Fruit fly (Drosophila melanogaster) whole organism, embryonic: ENCODE results near the gene CG13069.

Experiments
- Asciz ChIP-seq: fragments of 200-800 bp; sonication (Bioruptor generic); optimal IDR thresholded peaks from 2 replicates; lab custom pipeline; 2017; ENCODE audit warnings: missing biosample characterization, mild to moderate bottlenecking, missing genetic modification characterization, missing genetic modification reagents
- B-H2 ChIP-seq: fragments of 200-800 bp; sonication (Bioruptor generic); optimal IDR thresholded peaks from 2 replicates; lab custom pipeline; 2018; ENCODE audit warnings: missing biosample characterization, mild to moderate bottlenecking, missing genetic modification characterization
- CG11456 ChIP-seq: fragments of 200-800 bp; sonication (Bioruptor generic); IDR thresholded peaks from 3 replicates; pipeline ENCODE4 v1.3.6; 2022; ENCODE audit warnings: missing biosample characterization, missing genetic modification characterization
- CG14965 ChIP-seq: fragments of 200-800 bp; sonication (Bioruptor generic); optimal IDR thresholded peaks from 2 replicates; lab custom pipeline; 2016; ENCODE audit warnings: missing biosample characterization, missing genetic modification characterization, borderline replicate concordance
- CG15269 ChIP-seq: fragments of 200-800 bp; sonication (Bioruptor generic); optimal IDR thresholded peaks from 2 replicates; lab custom pipeline; 2018; ENCODE audit warnings: missing biosample characterization, mild to moderate bottlenecking, missing genetic modification characterization, moderate library complexity
- CG15696 ChIP-seq: fragments of 200-800 bp; sonication (Bioruptor generic); optimal IDR thresholded peaks from 2 replicates; lab custom pipeline; 2019; ENCODE audit warnings: missing biosample characterization, mild to moderate bottlenecking, missing genetic modification characterization, moderate library complexity
- CG16779 ChIP-seq: fragments of 200-800 bp; sonication (Bioruptor generic); IDR thresholded peaks from 2 replicates; pipeline ENCODE4 v1.3.6; 2022; ENCODE audit warnings: missing biosample characterization, missing genetic modification characterization
- CG2116 ChIP-seq: fragments of 200-800 bp; sonication (Bioruptor generic); optimal IDR thresholded peaks from 3 replicates; lab custom pipeline; 2018; ENCODE audit warnings: missing biosample characterization, mild to moderate bottlenecking, missing genetic modification characterization
- CG2712 ChIP-seq: fragments of 200-800 bp; optimal IDR thresholded peaks from 3 replicates; lab custom pipeline; 2019; ENCODE audit warnings: missing biosample characterization, mild to moderate bottlenecking, missing genetic modification characterization, moderate library complexity
- CG31365 ChIP-seq: fragments of 200-800 bp; sonication (Bioruptor generic); optimal IDR thresholded peaks from 2 replicates; lab custom pipeline; 2018; ENCODE audit warnings: missing biosample characterization, mild to moderate bottlenecking, missing genetic modification characterization
- CG32767 ChIP-seq: fragments of 200-800 bp; sonication (Bioruptor generic); IDR thresholded peaks from 2 replicates; pipeline ENCODE4 v1.3.6; 2022; ENCODE audit warnings: missing biosample characterization, missing genetic modification characterization
- CG4617 ChIP-seq: fragments of 200-800 bp; sonication (Bioruptor generic); optimal IDR thresholded peaks from 3 replicates; lab custom pipeline; 2016; ENCODE audit warnings: missing biosample characterization, missing genetic modification characterization, borderline replicate concordance
- CG4854 ChIP-seq: fragments of 200-800 bp; sonication (Bioruptor generic); optimal IDR thresholded peaks from 2 replicates; lab custom pipeline; 2016; ENCODE audit warnings: missing biosample characterization, missing genetic modification characterization, inconsistent platforms
- CG5180 ChIP-seq: fragments of 200-800 bp; sonication (Bioruptor generic); optimal IDR thresholded peaks from 3 replicates; lab custom pipeline; 2017; ENCODE audit warnings: missing biosample characterization, missing genetic modification characterization, mild to moderate bottlenecking, moderate library complexity, missing genetic modification reagents
- CG6175 ChIP-seq: fragments of 200-800 bp; sonication (Bioruptor generic); IDR thresholded peaks from 3 replicates; pipeline ENCODE4 v1.3.6; 2022; ENCODE audit warnings: missing biosample characterization, missing genetic modification characterization
- CG6683 ChIP-seq: fragments of 200-800 bp; sonication (Bioruptor generic); optimal IDR thresholded peaks from 2 replicates; lab custom pipeline; 2017; ENCODE audit warnings: missing biosample characterization, mild to moderate bottlenecking, missing genetic modification characterization, missing genetic modification reagents
- CG6765 ChIP-seq: fragments of 200-800 bp; sonication (Bioruptor generic); optimal IDR thresholded peaks from 3 replicates; lab custom pipeline; 2017; ENCODE audit warnings: missing biosample characterization, mild to moderate bottlenecking, missing genetic modification characterization
- CG6813 ChIP-seq: fragments of 200-800 bp; sonication (Bioruptor generic); optimal IDR thresholded peaks from 2 replicates; lab custom pipeline; 2017; ENCODE audit warnings: missing biosample characterization, missing genetic modification characterization, mild to moderate bottlenecking, moderate library complexity, missing genetic modification reagents
- CG9797 ChIP-seq: fragments of 200-800 bp; sonication (Bioruptor generic); optimal IDR thresholded peaks from 3 replicates; lab custom pipeline; 2018; ENCODE audit warnings: missing biosample characterization, mild to moderate bottlenecking, missing genetic modification characterization
- CG9817 ChIP-seq: fragments of 200-800 bp; sonication (Bioruptor generic); optimal IDR thresholded peaks from 2 replicates; lab custom pipeline; 2018; ENCODE audit warnings: missing biosample characterization, mild to moderate bottlenecking, missing genetic modification characterization, moderate library complexity
- CrebB ChIP-seq: fragments of 200-800 bp; sonication (Bioruptor generic); optimal IDR thresholded peaks from 3 replicates; lab custom pipeline; 2018; ENCODE audit warnings: missing biosample characterization, mild to moderate bottlenecking, missing genetic modification characterization
- Dfd ChIP-seq, 2 experiments: fragments of >200 bp; optimal IDR thresholded peaks; 2 replicates each; lab custom pipeline; 2017; ENCODE audit warnings: missing biosample characterization in 2 of 2, missing genetic modification characterization in 2 of 2
- E2f2 ChIP-seq: fragments of 200-800 bp; sonication (Bioruptor generic); IDR thresholded peaks from 2 replicates; pipeline ENCODE4 v1.3.6; 2022; ENCODE audit warnings: missing biosample characterization, missing genetic modification characterization
- HLH3B ChIP-seq: fragments of 200-800 bp; sonication (Bioruptor generic); IDR thresholded peaks from 2 replicates; pipeline ENCODE4 v1.3.6; 2022; ENCODE audit warnings: missing biosample characterization, missing genetic modification characterization
- Hand ChIP-seq: fragments of 200-800 bp; sonication (Bioruptor generic); optimal IDR thresholded peaks from 2 replicates; lab custom pipeline; 2017; ENCODE audit warnings: mild to moderate bottlenecking, missing biosample characterization, missing genetic modification reagents, missing genetic modification characterization
- Hr39 ChIP-seq: fragments of >200 bp; optimal IDR thresholded peaks from 2 replicates; lab custom pipeline; 2017
- Lim3 ChIP-seq: fragments of 200-800 bp; sonication (Bioruptor generic); IDR thresholded peaks from 2 replicates; pipeline ENCODE4 v1.3.6; 2022; ENCODE audit warnings: missing biosample characterization, missing genetic modification characterization
- Max ChIP-seq: fragments of 200-800 bp; sonication (Bioruptor generic); optimal IDR thresholded peaks from 2 replicates; lab custom pipeline; 2016; ENCODE audit warnings: missing biosample characterization, mild to moderate bottlenecking, missing genetic modification characterization
- Meics ChIP-seq: fragments of 200-800 bp; sonication (Bioruptor generic); optimal IDR thresholded peaks from 2 replicates; lab custom pipeline; 2017; ENCODE audit warnings: missing biosample characterization, mild to moderate bottlenecking, missing genetic modification characterization
- NFAT ChIP-seq: fragments of 200-800 bp; sonication (Bioruptor generic); IDR thresholded peaks from 2 replicates; pipeline ENCODE4 v1.3.6; 2022; ENCODE audit warnings: missing biosample characterization, missing genetic modification characterization
- NK7.1 ChIP-seq: fragments of 200-800 bp; sonication (Bioruptor generic); optimal IDR thresholded peaks from 3 replicates; lab custom pipeline; 2016; ENCODE audit warnings: missing biosample characterization, missing genetic modification characterization
- Neu2 ChIP-seq: fragments of 200-800 bp; sonication (Bioruptor generic); optimal IDR thresholded peaks from 3 replicates; lab custom pipeline; 2016; ENCODE audit warnings: missing biosample characterization, missing genetic modification characterization, borderline replicate concordance
- Rx ChIP-seq: fragments of 200-800 bp; sonication (Bioruptor generic); IDR thresholded peaks from 2 replicates; pipeline ENCODE4 v1.3.6; 2022; ENCODE audit warnings: missing biosample characterization, missing genetic modification characterization
- Side ChIP-seq: fragments of 200-800 bp; sonication (Bioruptor generic); optimal IDR thresholded peaks from 2 replicates; lab custom pipeline; 2016; ENCODE audit warnings: missing biosample characterization, missing genetic modification characterization
- caup ChIP-seq: fragments of 200-800 bp; sonication (Bioruptor generic); optimal IDR thresholded peaks from 3 replicates; lab custom pipeline; 2017; ENCODE audit warnings: missing biosample characterization, mild to moderate bottlenecking, missing genetic modification characterization, moderate library complexity; ENCODE audit not compliant: severe bottlenecking
- dm ChIP-seq: fragments of 200-800 bp; sonication (Bioruptor generic); optimal IDR thresholded peaks from 3 replicates; lab custom pipeline; 2016; ENCODE audit warnings: missing biosample characterization, missing genetic modification characterization
- emc ChIP-seq: fragments of 200-800 bp; sonication (Bioruptor generic); optimal IDR thresholded peaks from 2 replicates; lab custom pipeline; 2016; ENCODE audit warnings: missing biosample characterization, missing genetic modification characterization
- esg ChIP-seq: fragments of 200-800 bp; sonication (Bioruptor generic); conservative IDR thresholded peaks from 2 replicates; pipeline ENCODE4 v1.3.6; 2022; ENCODE audit warnings: missing biosample characterization, missing genetic modification characterization
- eyg ChIP-seq: fragments of 200-800 bp; sonication (Bioruptor generic); optimal IDR thresholded peaks from 3 replicates; lab custom pipeline; 2016; ENCODE audit warnings: missing biosample characterization, missing genetic modification characterization
- gcm2 ChIP-seq: fragments of 200-800 bp; sonication (Bioruptor generic); optimal IDR thresholded peaks from 2 replicates; lab custom pipeline; 2016; ENCODE audit warnings: missing biosample characterization, missing genetic modification characterization
- gsb-n ChIP-seq: fragments of 200-800 bp; sonication (Bioruptor generic); optimal IDR thresholded peaks from 3 replicates; lab custom pipeline; 2018; ENCODE audit warnings: missing biosample characterization, mild to moderate bottlenecking, missing genetic modification characterization
- her ChIP-seq: fragments of 200-800 bp; sonication (Bioruptor generic); optimal IDR thresholded peaks from 2 replicates; lab custom pipeline; 2016; ENCODE audit warnings: missing biosample characterization, missing genetic modification characterization
- hkb ChIP-seq, 2 experiments: fragments of 200-800 bp in 1 of 2; fragments of >200 bp in 1 of 2; sonication (Bioruptor generic) in 1 of 2; IDR thresholded peaks in 1 of 2; optimal IDR thresholded peaks in 1 of 2; 2 replicates each; pipeline versions ENCODE4 v1.3.6 to Lab custom; 2017 to 2022; ENCODE audit warnings: missing biosample characterization in 1 of 2, missing genetic modification characterization in 1 of 2
- lilli ChIP-seq: fragments of 200-800 bp; sonication (Bioruptor generic); optimal IDR thresholded peaks from 3 replicates; lab custom pipeline; 2016; ENCODE audit warnings: missing biosample characterization, missing genetic modification characterization
- sens-2 ChIP-seq: fragments of 200-800 bp; sonication (Bioruptor generic); IDR thresholded peaks from 2 replicates; pipeline ENCODE4 v1.3.6; 2022; ENCODE audit warnings: missing biosample characterization, missing genetic modification characterization
- so ChIP-seq: fragments of 200-800 bp; sonication (Bioruptor generic); IDR thresholded peaks from 3 replicates; pipeline ENCODE4 v1.3.6; 2022; ENCODE audit warnings: missing biosample characterization, missing genetic modification characterization
- tin ChIP-seq: fragments of 200-800 bp; sonication (Bioruptor generic); optimal IDR thresholded peaks from 3 replicates; lab custom pipeline; 2016; ENCODE audit warnings: missing biosample characterization, missing genetic modification characterization
- twi ChIP-seq: fragments of 200-800 bp; optimal IDR thresholded peaks from 2 replicates; lab custom pipeline; 2019; ENCODE audit warnings: missing biosample characterization, mild to moderate bottlenecking, missing genetic modification characterization, moderate library complexity
- vfl ChIP-seq: fragments of 200-800 bp; sonication (Bioruptor generic); optimal IDR thresholded peaks from 2 replicates; lab custom pipeline; 2016; ENCODE audit warnings: missing biosample characterization, missing genetic modification characterization
- vnd ChIP-seq: fragments of 200-800 bp; sonication (Bioruptor generic); IDR thresholded peaks from 3 replicates; pipeline ENCODE4 v1.3.6; 2022; ENCODE audit warnings: missing biosample characterization, missing genetic modification characterization; ENCODE audit not compliant: partially characterized antibody
- vvl ChIP-seq: fragments of 200-800 bp; sonication (Bioruptor generic); IDR thresholded peaks from 2 replicates; pipeline ENCODE4 v1.3.6; 2022; ENCODE audit warnings: missing biosample characterization, missing genetic modification characterization

CG13069 gene

dm6 chr3L:16286258-16286657, 21.1 kb downstream of the CG13069 start (continued):
- TF ChIP-seq vfl (GFP tag; lab: Kevin White, UChicago), result no peak
- no peak for TF ChIP-seq Neu2 (GFP tag; lab: Kevin White, UChicago)
- TF ChIP-seq CG2712, result no peak
- TF ChIP-seq emc (GFP tag; lab: Kevin White, UChicago), result no peak
- no peak for TF ChIP-seq CG32767 (GFP tag; lab: Robert Waterston, UW)
- no peak for TF ChIP-seq CG9817 (tag; lab: Kevin White, UChicago)
- TF ChIP-seq NFAT (GFP tag; lab: Robert Waterston, UW), result no peak
- no peak for TF ChIP-seq CG15696 (tag; lab: Kevin White, UChicago)
- no peak for TF ChIP-seq CG4854
- no peak for TF ChIP-seq CG6683 (GFP tag; lab: Kevin White, UChicago)
- TF ChIP-seq CG6765 (GFP tag; lab: Kevin White, UChicago), result no peak
- TF ChIP-seq sens-2 (GFP tag; lab: Robert Waterston, UW), result no peak
- TF ChIP-seq CrebB (tag; lab: Kevin White, UChicago), result no peak
- TF ChIP-seq Asciz (GFP tag; lab: Kevin White, UChicago), result no peak
- no peak for TF ChIP-seq Hr39 (lab: Kevin White, UChicago)
- no peak for TF ChIP-seq CG4617 (GFP tag; lab: Kevin White, UChicago)
- peak; percentile 34; the same call in 1 of the 2 replicates for TF ChIP-seq HLH3B (GFP tag; lab: Robert Waterston, UW)
- no peak for TF ChIP-seq CG5180 (GFP tag; lab: Kevin White, UChicago)
- TF ChIP-seq CG2116 (GFP tag; lab: Kevin White, UChicago), result no peak
- no peak for TF ChIP-seq hkb (optimal IDR thresholded peaks at IDR 0.05; lab: Kevin White, UChicago)
- 0 out of 2 replicates have a peak, but pooled peaks have one; percentile 22 for TF ChIP-seq hkb (GFP tag; IDR thresholded peaks at IDR 0.05; lab: Robert Waterston, UW)
- no peak for TF ChIP-seq Meics (GFP tag; lab: Kevin White, UChicago)
- no peak for TF ChIP-seq CG9797 (GFP tag; lab: Kevin White, UChicago)
- TF ChIP-seq vvl (GFP tag; lab: Robert Waterston, UW), result peak; percentile 62
- TF ChIP-seq esg (GFP tag; lab: Robert Waterston, UW), result peak; percentile 27; the same call in 1 of the 2 replicates
- TF ChIP-seq Rx (GFP tag; lab: Robert Waterston, UW), result no peak
- peak; percentile 64 for TF ChIP-seq CG15269
- TF ChIP-seq Lim3 (GFP tag; lab: Robert Waterston, UW), result no peak
- TF ChIP-seq CG31365 (tag; lab: Kevin White, UChicago), result no peak
- no peak for TF ChIP-seq Dfd (GFP tag; optimal IDR thresholded peaks at IDR 0.05; lab: Kevin White, UChicago)
- TF ChIP-seq so (GFP tag; lab: Robert Waterston, UW), result peak; percentile 45; the same call in 1 of the 3 replicates
- TF ChIP-seq Hand (GFP tag; lab: Kevin White, UChicago), result no peak
- no peak for TF ChIP-seq CG11456 (GFP tag; lab: Robert Waterston, UW)
- no peak for TF ChIP-seq Max
- TF ChIP-seq CG6175 (GFP tag; lab: Robert Waterston, UW), result no peak
- no peak for TF ChIP-seq B-H2 (GFP tag; lab: Kevin White, UChicago)
- TF ChIP-seq eyg (GFP tag; lab: Kevin White, UChicago), result no peak
- TF ChIP-seq caup (GFP tag; lab: Kevin White, UChicago), result no peak
- TF ChIP-seq lilli (GFP tag; lab: Kevin White, UChicago), result no peak
- no peak for TF ChIP-seq vnd (GFP tag; lab: Robert Waterston, UW)
- no peak for TF ChIP-seq CG6813
- no peak for TF ChIP-seq Side (GFP tag; lab: Kevin White, UChicago)
- no peak for TF ChIP-seq dm
- no peak for TF ChIP-seq tin (GFP tag; lab: Kevin White, UChicago)
- no peak for TF ChIP-seq gcm2 (GFP tag; lab: Kevin White, UChicago)
- no peak for TF ChIP-seq NK7.1 (GFP tag; lab: Kevin White, UChicago)
- 0 out of 2 replicates have a peak, but pooled peaks have one; percentile 27 for TF ChIP-seq E2f2 (GFP tag; lab: Robert Waterston, UW)
- no peak for TF ChIP-seq CG14965 (GFP tag; lab: Kevin White, UChicago)
- TF ChIP-seq twi, result no peak
- TF ChIP-seq gsb-n (tag; lab: Kevin White, UChicago), result no peak
- no peak for TF ChIP-seq CG16779 (GFP tag; lab: Robert Waterston, UW)
- no peak for TF ChIP-seq her
